Worm (Caenorhabditis elegans) whole organism, L3 larva: ENCODE data around the gene qns-1.

ENCODE experiments used
- R02D3.7 ChIP-seq: fragments of 150-350 bp; optimal IDR thresholded peaks from 2 replicates; lab custom pipeline; 2014; ENCODE audit warnings: missing biosample characterization, missing genetic modification characterization
- ZK546.5 ChIP-seq: sonication (generic microtip); optimal IDR thresholded peaks from 2 replicates; lab custom pipeline; 2017; ENCODE audit warnings: missing biosample characterization, missing genetic modification characterization
- aly-2 ChIP-seq: fragments of 150-350 bp; optimal IDR thresholded peaks from 2 replicates; lab custom pipeline; 2014; ENCODE audit warnings: missing biosample characterization, missing genetic modification characterization
- ama-1 ChIP-seq: fragments of 150-350 bp; optimal IDR thresholded peaks from 2 replicates; lab custom pipeline; 2018
- ceh-16 ChIP-seq: sonication (generic microtip); optimal IDR thresholded peaks from 2 replicates; lab custom pipeline; 2017; ENCODE audit warnings: missing biosample characterization, missing genetic modification characterization
- ceh-28 ChIP-seq: fragments of 150-350 bp; optimal IDR thresholded peaks from 2 replicates; lab custom pipeline; 2014; ENCODE audit warnings: missing biosample characterization, missing genetic modification reagents, missing genetic modification characterization
- ceh-9 ChIP-seq: sonication (generic microtip); optimal IDR thresholded peaks from 2 replicates; lab custom pipeline; 2018; ENCODE audit warnings: missing biosample characterization, missing genetic modification characterization
- egl-5 ChIP-seq: fragments of 150-350 bp; optimal IDR thresholded peaks from 2 replicates; lab custom pipeline; 2017; ENCODE audit warnings: missing biosample characterization, missing genetic modification reagents, missing genetic modification characterization, inconsistent platforms
- elt-1 ChIP-seq: fragments of 150-350 bp; optimal IDR thresholded peaks from 2 replicates; lab custom pipeline; 2014; ENCODE audit warnings: missing biosample characterization, missing genetic modification characterization
- elt-2 ChIP-seq: sonication (generic microtip); optimal IDR thresholded peaks from 2 replicates; lab custom pipeline; 2016; ENCODE audit warnings: missing genetic modification reagents, mild to moderate bottlenecking, missing genetic modification characterization, missing compliant biosample characterization
- elt-3 ChIP-seq, 3 experiments: fragments of 150-350 bp in 1 of 3; sonication (generic microtip) in 2 of 3; optimal IDR thresholded peaks; 2 replicates in 2 of 3; 4 replicates in 1 of 3; lab custom pipeline; 2014 to 2017; ENCODE audit warnings: missing biosample characterization in 3 of 3, missing genetic modification characterization in 3 of 3
- eor-1 ChIP-seq, 2 experiments: fragments of 150-350 bp; optimal IDR thresholded peaks; 2 replicates each; lab custom pipeline; 2014 to 2018; ENCODE audit warnings: missing biosample characterization in 2 of 2, missing genetic modification characterization in 2 of 2
- fkh-2 ChIP-seq: fragments of 150-350 bp; optimal IDR thresholded peaks from 2 replicates; lab custom pipeline; 2014; ENCODE audit warnings: missing biosample characterization, missing genetic modification reagents, missing genetic modification characterization
- fos-1 ChIP-seq: fragments of 150-350 bp; optimal IDR thresholded peaks from 2 replicates; lab custom pipeline; 2014; ENCODE audit warnings: missing biosample characterization, missing genetic modification characterization
- hmg-11 ChIP-seq: sonication (generic microtip); optimal IDR thresholded peaks from 2 replicates; lab custom pipeline; 2016; ENCODE audit warnings: missing genetic modification characterization, missing compliant biosample characterization
- jun-1 ChIP-seq: fragments of 150-350 bp; optimal IDR thresholded peaks from 2 replicates; lab custom pipeline; 2014; ENCODE audit warnings: missing biosample characterization, missing genetic modification reagents, missing genetic modification characterization
- lin-15B ChIP-seq: fragments of 150-350 bp; optimal IDR thresholded peaks from 2 replicates; lab custom pipeline; 2014; ENCODE audit warnings: missing biosample characterization, missing genetic modification characterization
- lin-39 ChIP-seq: fragments of 150-350 bp; optimal IDR thresholded peaks from 2 replicates; lab custom pipeline; 2018; ENCODE audit warnings: missing biosample characterization, missing genetic modification reagents, missing genetic modification characterization
- mdl-1 ChIP-seq: fragments of 150-350 bp; optimal IDR thresholded peaks from 2 replicates; lab custom pipeline; 2014; ENCODE audit warnings: missing biosample characterization, missing genetic modification characterization
- nfya-1 ChIP-seq: sonication (generic microtip); optimal IDR thresholded peaks from 2 replicates; lab custom pipeline; 2017; ENCODE audit warnings: missing genetic modification characterization, mild to moderate bottlenecking, missing compliant biosample characterization, antibody characterized with exemption, moderate library complexity; ENCODE audit not compliant: insufficient read depth
- nhr-11 ChIP-seq: fragments of 150-350 bp; optimal IDR thresholded peaks from 2 replicates; lab custom pipeline; 2014; ENCODE audit warnings: missing biosample characterization, missing genetic modification characterization
- nhr-12 ChIP-seq: fragments of 150-350 bp; optimal IDR thresholded peaks from 2 replicates; lab custom pipeline; 2014; ENCODE audit warnings: missing biosample characterization, missing genetic modification characterization
- nhr-23 ChIP-seq: fragments of 150-350 bp; optimal IDR thresholded peaks from 2 replicates; lab custom pipeline; 2014; ENCODE audit warnings: missing biosample characterization, missing genetic modification reagents, missing genetic modification characterization
- nhr-237 ChIP-seq: fragments of 150-350 bp; optimal IDR thresholded peaks from 2 replicates; lab custom pipeline; 2014; ENCODE audit warnings: missing biosample characterization, missing genetic modification characterization
- nhr-25 ChIP-seq: sonication (generic microtip); optimal IDR thresholded peaks from 2 replicates; lab custom pipeline; 2017; ENCODE audit warnings: missing biosample characterization, missing genetic modification characterization
- nhr-28 ChIP-seq: fragments of 150-350 bp; optimal IDR thresholded peaks from 2 replicates; lab custom pipeline; 2014; ENCODE audit warnings: missing biosample characterization, missing genetic modification characterization
- nhr-43 ChIP-seq: sonication (generic microtip); optimal IDR thresholded peaks from 2 replicates; lab custom pipeline; 2016; ENCODE audit warnings: mild to moderate bottlenecking, missing genetic modification characterization, missing compliant biosample characterization; ENCODE audit not compliant: poor library complexity, severe bottlenecking
- nhr-67 ChIP-seq: fragments of 150-350 bp; optimal IDR thresholded peaks from 2 replicates; lab custom pipeline; 2014; ENCODE audit warnings: missing biosample characterization, missing genetic modification characterization
- nhr-76 ChIP-seq: fragments of 150-350 bp; sonication (generic microtip); optimal IDR thresholded peaks from 5 replicates; lab custom pipeline; 2014; ENCODE audit warnings: missing biosample characterization, missing genetic modification characterization
- nhr-77 ChIP-seq: fragments of 150-350 bp; optimal IDR thresholded peaks from 2 replicates; lab custom pipeline; 2014; ENCODE audit warnings: missing biosample characterization, missing genetic modification characterization
- pha-4 ChIP-seq: fragments of 150-350 bp; optimal IDR thresholded peaks from 2 replicates; lab custom pipeline; 2014; ENCODE audit warnings: missing biosample characterization, missing genetic modification reagents, missing genetic modification characterization
- pqm-1 ChIP-seq: fragments of 150-350 bp; optimal IDR thresholded peaks from 2 replicates; lab custom pipeline; 2017; ENCODE audit warnings: missing biosample characterization, missing genetic modification characterization, inconsistent platforms
- snpc-4 ChIP-seq: fragments of 150-350 bp; optimal IDR thresholded peaks from 2 replicates; lab custom pipeline; 2014; ENCODE audit warnings: missing biosample characterization, missing genetic modification characterization
- tbx-2 ChIP-seq: sonication (generic microtip); optimal IDR thresholded peaks from 2 replicates; lab custom pipeline; 2016; ENCODE audit warnings: mild to moderate bottlenecking, missing genetic modification characterization, missing compliant biosample characterization
- unc-39 ChIP-seq: sonication (generic microtip); optimal IDR thresholded peaks from 4 replicates; lab custom pipeline; 2017; ENCODE audit warnings: missing biosample characterization, missing genetic modification characterization
- unc-62 ChIP-seq: fragments of 150-350 bp; sonication (generic microtip); optimal IDR thresholded peaks from 4 replicates; lab custom pipeline; 2014; ENCODE audit warnings: missing biosample characterization, missing genetic modification reagents, missing genetic modification characterization
- ztf-4 ChIP-seq: fragments of 150-350 bp; optimal IDR thresholded peaks from 2 replicates; lab custom pipeline; 2014; ENCODE audit warnings: missing biosample characterization, missing genetic modification characterization

Gene qns-1

ce11 chrIV:10219208-10219607 lies at the start of gene qns-1:
Gene qns-1, minus strand, starts transcription at chrIV:10219308.
- TF ChIP-seq egl-5 (tag; lab: Kevin White, UChicago) = no peak
- no peak for TF ChIP-seq R02D3.7 (tag; lab: Kevin White, UChicago)
- TF ChIP-seq unc-62 = no peak
- TF ChIP-seq unc-39 (tag; lab: Kevin White, UChicago) = no peak
- TF ChIP-seq nhr-28 (tag; lab: Kevin White, UChicago) = no peak
- TF ChIP-seq ama-1 (lab: Kevin White, UChicago) = no peak
- TF ChIP-seq nhr-237 = no peak
- no peak for TF ChIP-seq pha-4
- no peak for TF ChIP-seq mdl-1 (tag; lab: Kevin White, UChicago)
- no peak for TF ChIP-seq ceh-28 (tag; lab: Kevin White, UChicago)

ce11 chrIV:10261061-10261460 lies 42.0 kb upstream of the qns-1 start:
- TF ChIP-seq fkh-2 (no peak), lin-15B (tag; lab: Kevin White, UChicago) (no peak), ztf-4 (tag; lab: Kevin White, UChicago) (no peak), nhr-23 (tag; lab: Kevin White, UChicago) (peak; percentile 88), ZK546.5 (tag; lab: Kevin White, UChicago) (no peak), ceh-16 (tag; lab: Kevin White, UChicago) (no peak), elt-1 (tag; lab: Kevin White, UChicago) (peak; percentile 92), nhr-43 (tag; lab: Kevin White, UChicago) (peak; percentile 17), elt-3 (tag; optimal IDR thresholded peaks at IDR 0.05; lab: Kevin White, UChicago) (peak in 2 of 3 experiments; percentile 79 to 95)

ce11 chrIV:10259557-10259956 lies 40.4 kb upstream of the qns-1 start, which contains the start of gene F01G10.9:
Gene F01G10.9, minus strand, starts transcription at chrIV:10259657.
- TF ChIP-seq jun-1 (tag; lab: Kevin White, UChicago) (no peak), hmg-11 (no peak), nhr-77 (tag; lab: Kevin White, UChicago) (no peak), fos-1 (tag; lab: Kevin White, UChicago) (no peak), nhr-67 (tag; lab: Kevin White, UChicago) (no peak), ZK546.5 (tag; lab: Kevin White, UChicago) (no peak), nfya-1 (tag; lab: Kevin White, UChicago) (no peak), nhr-12 (tag; lab: Kevin White, UChicago) (no peak), nhr-28 (tag; lab: Kevin White, UChicago) (no peak), ceh-9 (tag; lab: Kevin White, UChicago) (no peak), aly-2 (no peak)

ce11 chrIV:10252886-10253639 lies 34.0 kb upstream of the qns-1 start:
- TF ChIP-seq nhr-11 (tag; lab: Kevin White, UChicago) (no peak), ceh-9 (tag; lab: Kevin White, UChicago) (no peak), R02D3.7 (tag; lab: Kevin White, UChicago) (no peak), eor-1 (tag; optimal IDR thresholded peaks at IDR 0.05; lab: Kevin White, UChicago) (peak in 1 of 2 experiments; percentile 30), snpc-4 (tag; lab: Kevin White, UChicago) (no peak), elt-1 (tag; lab: Kevin White, UChicago) (peak; percentile 68), jun-1 (tag; lab: Kevin White, UChicago) (peak; percentile 32), unc-62 (no peak), tbx-2 (tag; lab: Kevin White, UChicago) (no peak), pqm-1 (tag; lab: Kevin White, UChicago) (peak; percentile 12), nhr-76 (tag; lab: Kevin White, UChicago) (no peak), elt-2 (tag; lab: Kevin White, UChicago) (peak; percentile 59), elt-3 (tag; optimal IDR thresholded peaks at IDR 0.05; lab: Kevin White, UChicago) (no peak), nhr-237 (no peak), ceh-28 (tag; lab: Kevin White, UChicago) (no peak), lin-15B (tag; lab: Kevin White, UChicago) (no peak), nhr-28 (tag; lab: Kevin White, UChicago) (no peak), nfya-1 (tag; lab: Kevin White, UChicago) (no peak), nhr-25 (tag; lab: Kevin White, UChicago) (peak; percentile 36), lin-39 (no peak), ZK546.5 (tag; lab: Kevin White, UChicago) (no peak), fkh-2 (no peak), unc-39 (tag; lab: Kevin White, UChicago) (no peak)
